Fruit fly (Drosophila melanogaster) ovary, adult (tissue): ENCODE measurements around the gene pbl.

Experiments used
- CG17801 ChIP-seq: fragments of 200-800 bp; optimal IDR thresholded peaks from 2 replicates; lab custom pipeline; 2019; ENCODE audit warnings: missing biosample characterization, mild to moderate bottlenecking, missing genetic modification characterization, moderate library complexity; ENCODE audit not compliant: partially characterized antibody

The pbl gene

dm6 chr3L:7940558-7941238 lies 28.9 kb upstream of the pbl start:
- TF ChIP-seq CG17801, result no peak

- TF ChIP-seq CG17801, result no peak
Measured at dm6 chr3L:7938638-7939037, 26.9 kb upstream of the pbl start.

dm6 chr3L:7935933-7936494 lies 24.3 kb upstream of the pbl start, which contains the start of the genes syd and Srp9:
TSS of gene syd (minus strand) at chr3L:7936120.
TSS of gene Srp9 (plus strand) at chr3L:7936373.
- peak; percentile 16 for TF ChIP-seq CG17801

dm6 chr3L:7935409-7935932 lies 23.7 kb upstream of the pbl start:
- no peak for TF ChIP-seq CG17801

- TF ChIP-seq CG17801, result no peak
Measured at dm6 chr3L:7934857-7935256, 23.1 kb upstream of the pbl start.

- TF ChIP-seq CG17801, result no peak
Measured at dm6 chr3L:7934200-7934599, 22.4 kb upstream of the pbl start.

- TF ChIP-seq CG17801, result no peak
Measured at dm6 chr3L:7915808-7916619, 4.3 kb upstream of the pbl start.

dm6 chr3L:7914969-7915596 lies 3.3 kb upstream of the pbl start, which contains the start of gene Tmem43:
TSS of gene Tmem43 (minus strand) at chr3L:7915120.
- no peak for TF ChIP-seq CG17801

dm6 chr3L:7910916-7911467 lies 762 bp downstream of the pbl start:
- TF ChIP-seq CG17801, result no peak

- TF ChIP-seq CG17801, result no peak
Measured at dm6 chr3L:7909695-7910463, 1.9 kb downstream of the pbl start.

dm6 chr3L:7904560-7904959 lies 7.2 kb downstream of the pbl start:
- TF ChIP-seq CG17801, result no peak

dm6 chr3L:7903489-7904150 lies 8.1 kb downstream of the pbl start:
- peak; percentile 59 for TF ChIP-seq CG17801

dm6 chr3L:7894580-7894979 lies 17.2 kb downstream of the pbl start, which contains the start of gene eIF4E5:
TSS of gene eIF4E5 (plus strand) at chr3L:7894880.
- no peak for TF ChIP-seq CG17801

dm6 chr3L:7893840-7894239 lies 17.9 kb downstream of the pbl start:
- TF ChIP-seq CG17801, result no peak

dm6 chr3L:7890567-7890966 lies 21.2 kb downstream of the pbl start:
- TF ChIP-seq CG17801, result no peak
